Worm (Caenorhabditis elegans): ENCODE results near the gene F53F1.2.
A peak's percentile ranks its signal among the peaks of the same experiment; 100 is the strongest.

The F53F1.2 gene

ce11 chrV:13377130-13377529, 29.5 kb upstream of the F53F1.2 start (continued):
- TF ChIP-seq pax-3 (tag; optimal IDR thresholded peaks at IDR 0.05) (peak; percentile 26), ama-1 (optimal IDR thresholded peaks at IDR 0.05) (no peak), fkh-4 (tag; optimal IDR thresholded peaks at IDR 0.05; ENCODE audit: borderline replicate concordance) (no peak), skn-1 (tag; optimal IDR thresholded peaks at IDR 0.05) (no peak), dsc-1 (tag; optimal IDR thresholded peaks at IDR 0.05) (no peak), sup-37 (GFP tag; optimal IDR thresholded peaks at IDR 0.05) (no peak), lin-15B (tag; optimal IDR thresholded peaks at IDR 0.05) (no peak), irx-1 (tag; optimal IDR thresholded peaks at IDR 0.05) (no peak), C16A3.4 (tag; optimal IDR thresholded peaks at IDR 0.05) (no peak), elt-2 (tag; optimal IDR thresholded peaks at IDR 0.05) (peak; percentile 97), nhr-77 (tag; optimal IDR thresholded peaks at IDR 0.05) (no peak), nhr-20 (tag; optimal IDR thresholded peaks at IDR 0.05) (peak; percentile 30), aly-2 (tag; optimal IDR thresholded peaks at IDR 0.05) (no peak), lin-35 (GFP tag; optimal IDR thresholded peaks at IDR 0.05) (peak in 1 of 2 experiments; percentile 48), egl-27 (tag; optimal IDR thresholded peaks at IDR 0.05) (no peak), hlh-4 (tag; optimal IDR thresholded peaks at IDR 0.05) (no peak), unc-62 (GFP tag; optimal IDR thresholded peaks at IDR 0.05) (no peak), nhr-90 (tag; optimal IDR thresholded peaks at IDR 0.05; ENCODE audit: poor library complexity) (peak; percentile 16), nhr-84 (tag; optimal IDR thresholded peaks at IDR 0.05) (no peak), ceh-82 (tag; optimal IDR thresholded peaks at IDR 0.05) (no peak), ztf-4 (tag; optimal IDR thresholded peaks at IDR 0.05) (no peak), tlp-1 (tag; optimal IDR thresholded peaks at IDR 0.05) (no peak), C34B4.2 (tag; optimal IDR thresholded peaks at IDR 0.05) (no peak), jun-1 (tag; optimal IDR thresholded peaks at IDR 0.05) (peak; percentile 15), F16B12.6 (tag; optimal IDR thresholded peaks at IDR 0.05) (no peak), C04F5.9 (tag; optimal IDR thresholded peaks at IDR 0.05) (no peak), dpl-1 (GFP tag; optimal IDR thresholded peaks at IDR 0.05) (peak in 1 of 3 experiments; percentile 9), pag-3 (tag; optimal IDR thresholded peaks at IDR 0.05; ENCODE audit: borderline replicate concordance, insufficient read depth) (no peak)

DNA sequence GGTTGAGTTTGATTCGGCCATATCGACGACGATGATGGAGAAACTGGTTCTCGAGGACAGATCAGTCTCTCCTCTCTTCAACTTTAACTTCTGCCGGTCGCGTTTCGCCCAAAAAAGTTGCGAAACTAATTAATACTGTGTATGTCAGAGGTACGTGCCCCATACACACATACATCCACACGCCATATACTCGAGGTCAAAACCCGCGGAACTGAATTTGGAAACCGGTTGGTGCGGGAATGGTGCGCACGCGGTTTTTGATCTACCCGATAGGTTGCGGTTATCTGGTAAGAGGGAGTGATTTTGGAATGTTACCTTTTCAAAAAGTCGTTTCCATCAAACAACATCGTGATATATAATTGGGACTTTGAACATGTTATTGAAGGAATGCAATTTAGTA, 26.4 kb upstream of the F53F1.2 start, which contains the start of gene ifbp-1:
TSS of gene ifbp-1 (minus strand) at position 85 of the 400 bp plus-strand sequence.
- peak; percentile 69 for TF ChIP-seq mep-1 (tag; optimal IDR thresholded peaks at IDR 0.05)
- TF ChIP-seq snu-23 (GFP tag; optimal IDR thresholded peaks at IDR 0.05): peak; percentile 82
- TF ChIP-seq irx-1 (tag; optimal IDR thresholded peaks at IDR 0.05): peak; percentile 20
- peak; percentile 100 for TF ChIP-seq nhr-85 (tag)
- TF ChIP-seq ceh-82 (tag; optimal IDR thresholded peaks at IDR 0.05): peak in 1 of 3 experiments; percentile 19
- TF ChIP-seq isw-1 (GFP tag; IDR thresholded peaks at IDR 0.05): no peak
- TF ChIP-seq tbx-2 (tag; optimal IDR thresholded peaks at IDR 0.05): peak; percentile 72
- peak; percentile 100 for TF ChIP-seq grh-1 (GFP tag; IDR thresholded peaks at IDR 0.05)
- no peak for TF ChIP-seq ztf-4 (tag; optimal IDR thresholded peaks at IDR 0.05)
- peak; percentile 40 to 82 for TF ChIP-seq lin-35 (GFP tag; optimal IDR thresholded peaks at IDR 0.05)
- TF ChIP-seq vab-15 (tag; optimal IDR thresholded peaks at IDR 0.05): peak; percentile 80
- peak; percentile 63 for TF ChIP-seq lin-13 (GFP tag; optimal IDR thresholded peaks at IDR 0.05)
- TF ChIP-seq blmp-1 (tag; optimal IDR thresholded peaks at IDR 0.05): peak; percentile 86
- TF ChIP-seq pax-3 (tag; optimal IDR thresholded peaks at IDR 0.05): peak; percentile 10
- no peak for TF ChIP-seq elt-2 (tag; optimal IDR thresholded peaks at IDR 0.05)
- TF ChIP-seq mdl-1 (tag; optimal IDR thresholded peaks at IDR 0.05): peak in 1 of 2 experiments; percentile 92
- peak; percentile 31 for TF ChIP-seq zip-4 (GFP tag; optimal IDR thresholded peaks at IDR 0.05)
- peak; percentile 26 for TF ChIP-seq efl-3 (GFP tag; optimal IDR thresholded peaks at IDR 0.05)
- peak; percentile 85 for TF ChIP-seq nhr-90 (tag; optimal IDR thresholded peaks at IDR 0.05; ENCODE audit: poor library complexity)
- TF ChIP-seq lin-14 (GFP tag; optimal IDR thresholded peaks at IDR 0.05): peak; percentile 96
- TF ChIP-seq nhr-47 (tag; optimal IDR thresholded peaks at IDR 0.05): peak; percentile 70
- no peak for TF ChIP-seq unc-86 (tag; optimal IDR thresholded peaks at IDR 0.05)
- no peak for TF ChIP-seq fos-1 (tag; optimal IDR thresholded peaks at IDR 0.05)
- TF ChIP-seq dpl-1 (GFP tag; optimal IDR thresholded peaks at IDR 0.05): peak; percentile 26 to 74 (median 51)
- TF ChIP-seq skn-1 (tag; optimal IDR thresholded peaks at IDR 0.05): no peak
- no peak for TF ChIP-seq mab-9 (GFP tag; IDR thresholded peaks at IDR 0.05)
- TF ChIP-seq C34B4.2 (tag; optimal IDR thresholded peaks at IDR 0.05): no peak
- TF ChIP-seq unc-130 (tag; optimal IDR thresholded peaks at IDR 0.05): peak; percentile 87
- peak; percentile 89 for TF ChIP-seq nhr-20 (tag; optimal IDR thresholded peaks at IDR 0.05)
- TF ChIP-seq swsn-7 (tag; optimal IDR thresholded peaks at IDR 0.05): peak; percentile 38
- TF ChIP-seq nhr-71 (tag; optimal IDR thresholded peaks at IDR 0.05): peak; percentile 85
- TF ChIP-seq lsy-2 (tag; optimal IDR thresholded peaks at IDR 0.05): peak; percentile 57 to 82
- peak; percentile 26 for TF ChIP-seq nhr-11 (tag; optimal IDR thresholded peaks at IDR 0.05)
- TF ChIP-seq F16B12.6 (tag; optimal IDR thresholded peaks at IDR 0.05): no peak
- TF ChIP-seq rnt-1 (tag; optimal IDR thresholded peaks at IDR 0.05): peak; percentile 36

All from whole organism, L1 larva.